Worm (Caenorhabditis elegans) whole organism, dauer: Measurements from ENCODE around the gene nhr-34.
"Not testable (repeated sequence)": the region's sequence is repeated elsewhere in the genome, so short reads cannot be mapped to it uniquely, and the experiment has no call there.

Experiments
- unc-62 ChIP-seq: sonication (generic microtip); optimal IDR thresholded peaks from 2 replicates; lab custom pipeline; 2017; ENCODE audit warnings: missing biosample characterization, missing genetic modification reagents, missing genetic modification characterization

nhr-34 gene

ce11 chrIV:9675572-9675971, at the start of gene nhr-34:
Gene nhr-34, minus strand, starts transcription at chrIV:9675672.
- TF ChIP-seq unc-62 (GFP tag; lab: Kevin White, UChicago): no peak

ce11 chrIV:9724948-9725347, 49.5 kb upstream of the nhr-34 start, which contains the start of the genes nhr-138 and C28D4.18:
Gene nhr-138, plus strand, starts transcription at chrIV:9725251.
Gene C28D4.18, plus strand, starts transcription at chrIV:9725280.
- TF ChIP-seq unc-62 (GFP tag; lab: Kevin White, UChicago): no peak

ce11 chrIV:9723185-9723584, 47.7 kb upstream of the nhr-34 start:
- no peak for TF ChIP-seq unc-62 (GFP tag; lab: Kevin White, UChicago)

ce11 chrIV:9718396-9718795, 42.9 kb upstream of the nhr-34 start:
- no peak for TF ChIP-seq unc-62 (GFP tag; lab: Kevin White, UChicago)

ce11 chrIV:9717844-9718243, 42.4 kb upstream of the nhr-34 start:
- TF ChIP-seq unc-62 (GFP tag; lab: Kevin White, UChicago): no peak

ce11 chrIV:9716490-9716889, 41.0 kb upstream of the nhr-34 start:
- TF ChIP-seq unc-62 (GFP tag; lab: Kevin White, UChicago): no peak

- TF ChIP-seq unc-62 (GFP tag; lab: Kevin White, UChicago): no peak
Measured at ce11 chrIV:9714264-9714663, 38.8 kb upstream of the nhr-34 start.

- TF ChIP-seq unc-62 (GFP tag; lab: Kevin White, UChicago): no peak
Measured at ce11 chrIV:9712782-9713181, 37.3 kb upstream of the nhr-34 start, which contains the start of gene K01H12.4. Gene K01H12.4, plus strand, starts transcription at chrIV:9713082.

- TF ChIP-seq unc-62 (GFP tag; lab: Kevin White, UChicago): no peak
Measured at ce11 chrIV:9709887-9710286, 34.4 kb upstream of the nhr-34 start, which contains the start of gene nhr-38. Gene nhr-38, plus strand, starts transcription at chrIV:9710187.

- no peak for TF ChIP-seq unc-62 (GFP tag; lab: Kevin White, UChicago)
Measured at ce11 chrIV:9709205-9709604, 33.7 kb upstream of the nhr-34 start, which contains the start of gene ant-1.3. Gene ant-1.3, minus strand, starts transcription at chrIV:9709305.

- no peak for TF ChIP-seq unc-62 (GFP tag; lab: Kevin White, UChicago)
Measured at ce11 chrIV:9706704-9707197, 31.3 kb upstream of the nhr-34 start, which contains the start of the genes dcaf-1 and dph-3. Gene dcaf-1, minus strand, starts transcription at chrIV:9706723. Gene dph-3, plus strand, starts transcription at chrIV:9707147.

ce11 chrIV:9699062-9699461, 23.6 kb upstream of the nhr-34 start:
- no peak for TF ChIP-seq unc-62 (GFP tag; lab: Kevin White, UChicago)

ce11 chrIV:9697869-9698268, 22.4 kb upstream of the nhr-34 start:
- no peak for TF ChIP-seq unc-62 (GFP tag; lab: Kevin White, UChicago)

ce11 chrIV:9696513-9696912, 21.0 kb upstream of the nhr-34 start:
- TF ChIP-seq unc-62 (GFP tag; lab: Kevin White, UChicago): no peak

- no peak for TF ChIP-seq unc-62 (GFP tag; lab: Kevin White, UChicago)
Measured at ce11 chrIV:9692874-9693273, 17.4 kb upstream of the nhr-34 start, which contains the start of gene twk-9. Gene twk-9, plus strand, starts transcription at chrIV:9693174.

- no peak for TF ChIP-seq unc-62 (GFP tag; lab: Kevin White, UChicago)
Measured at ce11 chrIV:9690644-9691043, 15.2 kb upstream of the nhr-34 start, which contains the start of gene sdz-36. Gene sdz-36, plus strand, starts transcription at chrIV:9690944.

- TF ChIP-seq unc-62 (GFP tag; lab: Kevin White, UChicago): not testable (repeated sequence)
Measured at ce11 chrIV:9688715-9689114, 13.2 kb upstream of the nhr-34 start, which contains the start of gene msp-76. Gene msp-76, plus strand, starts transcription at chrIV:9689015.
